Fruit fly (Drosophila melanogaster) whole organism: ENCODE results near the gene CG9222.
A peak's percentile ranks its signal among the peaks of the same experiment; 100 is the strongest.

Experiments used
- CG8478 ChIP-seq: fragments of >200 bp; optimal IDR thresholded peaks from 2 replicates; lab custom pipeline; 2018; ENCODE audit warnings: inconsistent platforms
- Dll ChIP-seq: fragments of >200 bp; optimal IDR thresholded peaks from 2 replicates; lab custom pipeline; 2017
- EcR ChIP-seq, 2 experiments: fragments of >200 bp; optimal IDR thresholded peaks; 2 replicates each; lab custom pipeline; 2017; ENCODE audit warnings: missing biosample characterization in 2 of 2, missing genetic modification characterization in 2 of 2, missing genetic modification reagents in 2 of 2
- pan ChIP-seq: fragments of >200 bp; optimal IDR thresholded peaks from 2 replicates; lab custom pipeline; 2017
- psq ChIP-seq: fragments of >200 bp; optimal IDR thresholded peaks from 2 replicates; lab custom pipeline; 2017
- usp ChIP-seq: fragments of >200 bp; optimal IDR thresholded peaks from 2 replicates; lab custom pipeline; 2017; ENCODE audit warnings: missing biosample characterization, missing genetic modification characterization, mixed read lengths

The CG9222 gene

DNA sequence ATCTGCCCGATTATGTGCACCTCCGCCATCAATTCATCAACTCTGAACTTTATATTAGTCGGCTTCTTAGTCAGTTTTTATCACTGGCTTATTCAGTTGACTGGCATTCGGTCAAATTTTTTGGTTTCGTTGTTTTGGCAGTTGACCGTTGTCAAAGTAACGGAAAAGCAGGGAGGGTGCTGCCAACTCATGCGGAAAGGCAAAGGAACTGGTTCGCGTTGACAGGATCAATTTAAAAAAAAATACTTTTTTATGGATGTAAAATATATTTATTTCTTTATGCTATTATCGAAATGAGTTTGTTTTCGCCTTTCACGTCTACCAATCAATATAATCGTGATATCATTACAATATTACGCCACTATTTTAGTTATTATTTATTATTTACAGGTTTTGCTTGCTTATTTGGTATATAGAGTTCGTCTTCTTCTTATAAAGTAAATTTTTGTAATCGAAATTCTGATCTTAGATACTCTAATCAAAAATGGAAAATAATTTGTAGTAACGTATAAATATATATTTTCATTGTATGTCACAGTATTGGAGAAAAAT lies at the start of gene CG9222, which contains the start of the genes B9d2 and tctn:
CG9222 (plus strand) TSS at position 502 of the 552 bp plus-strand sequence.
B9d2 (minus strand) TSS at position 130 of the 552 bp plus-strand sequence.
tctn (minus strand) TSS at position 130 of the 552 bp plus-strand sequence.
- no peak for TF ChIP-seq pan (lab: Kevin White, UChicago)
- no peak for TF ChIP-seq Dll
- TF ChIP-seq usp (GFP tag; lab: Kevin White, UChicago), result no peak
- TF ChIP-seq EcR (GFP tag; optimal IDR thresholded peaks at IDR 0.05; lab: Kevin White, UChicago), result no peak
- no peak for TF ChIP-seq CG8478 (lab: Kevin White, UChicago)
- TF ChIP-seq psq (lab: Kevin White, UChicago), result no peak

dm6 chr2L:6081134-6081832 lies 49.5 kb upstream of the CG9222 start:
- TF ChIP-seq EcR (GFP tag; optimal IDR thresholded peaks at IDR 0.05; lab: Kevin White, UChicago) (peak in 1 of 2 experiments; percentile 71), psq (lab: Kevin White, UChicago) (no peak)

DNA sequence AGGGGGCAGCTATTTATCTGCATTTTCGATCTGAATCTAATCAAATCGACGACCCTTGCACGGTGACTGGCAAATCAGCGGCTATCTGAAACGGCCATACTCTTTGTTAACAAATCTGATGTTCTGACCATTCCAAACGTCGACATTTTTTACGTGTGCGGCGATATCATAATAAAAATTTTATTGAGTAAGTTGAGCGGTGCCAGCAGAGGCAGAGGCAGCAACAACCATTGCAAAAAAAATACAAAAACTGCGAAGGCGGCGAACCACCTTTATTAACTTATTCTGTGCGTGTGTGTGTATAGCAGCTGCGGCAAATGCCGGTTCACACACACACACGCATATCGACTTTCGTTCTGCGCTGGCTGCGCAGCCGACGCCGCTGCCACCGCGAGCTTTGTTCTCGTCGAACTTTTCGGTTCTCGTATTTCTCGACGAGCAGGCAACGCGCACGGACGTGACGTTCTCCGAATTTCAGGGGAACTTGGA lies 48.6 kb upstream of the CG9222 start, which contains the start of gene Kr-h1:
Kr-h1 (plus strand) TSS at position 447 of the 489 bp plus-strand sequence.
- TF ChIP-seq Dll, result no peak
- TF ChIP-seq psq (lab: Kevin White, UChicago), result no peak
- TF ChIP-seq usp (GFP tag; lab: Kevin White, UChicago), result no peak
- TF ChIP-seq CG8478 (lab: Kevin White, UChicago), result no peak
- TF ChIP-seq EcR (GFP tag; optimal IDR thresholded peaks at IDR 0.05; lab: Kevin White, UChicago), result no peak
- no peak for TF ChIP-seq pan (lab: Kevin White, UChicago)

DNA sequence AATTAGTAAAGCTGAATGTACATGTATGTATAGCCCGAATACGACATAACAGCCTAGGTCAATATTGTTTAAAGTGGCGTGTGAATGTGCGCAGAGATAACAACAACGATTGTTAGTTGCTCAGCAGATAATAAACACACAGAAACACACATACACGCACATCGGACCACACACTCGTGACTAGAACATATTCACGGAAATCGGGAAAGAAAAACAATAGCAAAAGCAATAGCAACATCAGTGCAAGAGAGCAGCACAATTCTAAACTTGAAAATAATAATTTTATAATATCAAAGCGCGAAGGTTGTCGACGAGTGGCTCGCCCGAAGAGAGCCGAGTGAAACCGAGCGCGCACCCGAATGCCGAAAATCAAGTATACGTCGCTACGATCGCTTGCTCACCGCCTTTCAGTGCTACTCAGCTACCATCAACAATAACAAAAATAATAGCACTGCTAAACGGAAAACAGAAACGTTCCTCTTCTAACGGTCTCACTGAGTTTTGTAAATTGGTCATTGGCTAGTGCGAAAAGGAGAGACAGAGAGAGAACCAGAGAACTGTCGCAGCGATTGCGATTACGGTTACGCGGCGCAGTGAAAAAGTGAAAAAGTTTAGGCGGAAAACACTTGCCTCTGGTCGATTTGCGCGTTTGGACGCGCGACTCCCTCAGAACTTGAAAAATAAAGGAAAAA lies 47.7 kb upstream of the CG9222 start:
- TF ChIP-seq psq (lab: Kevin White, UChicago), result no peak
- no peak for TF ChIP-seq CG8478 (lab: Kevin White, UChicago)

DNA sequence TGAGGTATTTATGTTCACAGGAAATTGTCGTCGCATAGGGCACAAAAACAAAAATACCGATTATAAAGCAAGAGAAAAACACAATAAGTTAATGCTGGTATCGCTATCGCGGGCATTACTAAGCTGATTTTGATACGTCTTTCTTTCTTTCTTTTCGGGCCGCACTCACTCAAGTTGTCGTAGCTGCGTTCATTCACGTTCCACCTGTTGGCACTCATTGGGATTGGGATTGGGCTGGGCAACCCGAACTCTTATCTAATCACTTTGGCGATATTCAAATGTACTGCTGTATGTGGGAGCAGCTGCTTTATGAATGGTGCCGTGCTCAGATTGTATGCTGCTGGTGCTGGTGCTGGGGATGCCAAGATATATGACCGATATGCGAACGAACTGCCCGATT lies 46.1 kb upstream of the CG9222 start:
- no peak for TF ChIP-seq Dll
- TF ChIP-seq pan (lab: Kevin White, UChicago), result no peak

- TF ChIP-seq psq (lab: Kevin White, UChicago), result no peak
Observed at dm6 chr2L:6085733-6086317, 45.0 kb upstream of the CG9222 start.

DNA sequence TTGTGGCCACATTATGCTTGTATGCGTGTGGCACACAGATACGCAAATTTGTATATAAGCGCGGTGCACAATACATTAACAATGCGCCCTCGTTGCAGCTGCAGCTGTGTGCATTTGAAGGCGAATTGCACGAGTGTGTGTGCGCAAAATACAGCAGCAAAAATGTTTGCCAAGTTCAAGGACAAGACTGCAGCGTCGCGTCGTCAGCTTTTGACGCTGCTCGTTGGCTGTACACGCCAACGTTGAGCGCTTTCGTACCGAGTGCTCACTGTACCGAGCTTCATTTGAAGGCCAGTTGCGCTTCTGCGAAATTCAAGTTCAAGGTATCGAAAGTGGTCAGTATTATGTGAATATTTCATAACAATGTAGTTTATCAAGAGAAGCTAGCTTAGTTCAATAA lies 44.1 kb upstream of the CG9222 start:
- TF ChIP-seq Dll, result no peak
- TF ChIP-seq EcR (GFP tag; optimal IDR thresholded peaks at IDR 0.05; lab: Kevin White, UChicago), result no peak

dm6 chr2L:6087685-6088084 lies 43.1 kb upstream of the CG9222 start:
- TF ChIP-seq usp (GFP tag; lab: Kevin White, UChicago), result no peak
- TF ChIP-seq EcR (GFP tag; optimal IDR thresholded peaks at IDR 0.05; lab: Kevin White, UChicago), result peak in 1 of 2 experiments; percentile 55

- TF ChIP-seq psq (lab: Kevin White, UChicago) (no peak), EcR (GFP tag; optimal IDR thresholded peaks at IDR 0.05; lab: Kevin White, UChicago) (peak; percentile 92 to 97), pan (lab: Kevin White, UChicago) (no peak), usp (GFP tag; lab: Kevin White, UChicago) (no peak), CG8478 (lab: Kevin White, UChicago) (no peak), Dll (peak; percentile 90)
Observed at dm6 chr2L:6088371-6089365, 42.2 kb upstream of the CG9222 start.

DNA sequence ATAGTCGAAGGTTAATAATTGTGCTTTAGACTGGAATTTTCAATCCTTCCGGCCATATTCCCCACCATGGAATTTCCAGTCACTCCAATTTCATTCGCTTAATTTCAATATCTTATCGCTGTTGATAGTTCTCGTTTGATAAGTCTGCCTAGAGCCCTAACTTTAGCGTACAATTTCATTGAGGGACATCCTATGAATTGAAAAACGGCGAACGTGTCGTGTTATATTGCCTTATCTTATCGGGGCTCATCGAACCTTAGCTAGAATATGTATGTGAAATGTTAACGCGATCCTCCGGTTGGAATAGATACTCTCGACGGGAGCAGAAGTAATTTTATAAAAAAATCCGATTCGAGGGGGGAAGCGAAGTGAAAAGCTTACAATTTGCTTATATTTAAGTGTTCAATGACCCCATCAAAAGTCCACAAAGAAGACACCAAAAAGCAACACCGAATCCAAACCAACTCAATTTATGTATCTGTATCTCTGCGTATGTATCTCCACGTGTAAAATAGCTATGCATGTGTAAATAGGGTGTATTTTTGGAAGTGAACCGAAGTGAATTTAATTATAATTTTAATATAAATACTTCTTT lies 41.1 kb upstream of the CG9222 start:
- TF ChIP-seq pan (lab: Kevin White, UChicago), result no peak
- TF ChIP-seq usp (GFP tag; lab: Kevin White, UChicago), result no peak
- TF ChIP-seq EcR (GFP tag; optimal IDR thresholded peaks at IDR 0.05; lab: Kevin White, UChicago), result no peak

dm6 chr2L:6090365-6090764 lies 40.5 kb upstream of the CG9222 start:
- no peak for TF ChIP-seq EcR (GFP tag; optimal IDR thresholded peaks at IDR 0.05; lab: Kevin White, UChicago)
- no peak for TF ChIP-seq CG8478 (lab: Kevin White, UChicago)
- no peak for TF ChIP-seq usp (GFP tag; lab: Kevin White, UChicago)
- no peak for TF ChIP-seq pan (lab: Kevin White, UChicago)
- TF ChIP-seq psq (lab: Kevin White, UChicago), result no peak
- TF ChIP-seq Dll, result no peak
